Fruit fly (Drosophila melanogaster): ENCODE measurements around the gene Taf3.

The Taf3 gene

dm6 chr4:445113-445718, 21.4 kb downstream of the Taf3 start, which contains the start of gene CaMKI:
CaMKI (plus strand) TSS chr4:445504.
- TF ChIP-seq CG17802 (tag; optimal IDR thresholded peaks at IDR 0.05) (peak; percentile 95), CG7357 (GFP tag; IDR thresholded peaks at IDR 0.05) (peak; percentile 90), grn (GFP tag; optimal IDR thresholded peaks at IDR 0.05) (no peak), CG32772 (GFP tag; IDR thresholded peaks at IDR 0.05) (no peak), CG8924 (tag; optimal IDR thresholded peaks at IDR 0.05) (no peak), Antp (GFP tag; optimal IDR thresholded peaks at IDR 0.05) (no peak), lola (GFP tag; optimal IDR thresholded peaks at IDR 0.05) (peak in 1 of 3 experiments; percentile 70), pfk (GFP tag; optimal IDR thresholded peaks at IDR 0.05) (peak; percentile 93), pzg (GFP tag; optimal IDR thresholded peaks at IDR 0.05) (peak; percentile 18), gfzf (GFP tag; optimal IDR thresholded peaks at IDR 0.05) (peak; percentile 28), Dfd (GFP tag; optimal IDR thresholded peaks at IDR 0.05) (peak in 1 of 2 experiments; percentile 58), CG18599 (GFP tag; optimal IDR thresholded peaks at IDR 0.05) (no peak), CG8944 (GFP tag; optimal IDR thresholded peaks at IDR 0.05) (no peak), CG1024 (GFP tag; IDR thresholded peaks at IDR 0.05) (peak; percentile 95), bcd (GFP tag; optimal IDR thresholded peaks at IDR 0.05) (no peak), CG6683 (GFP tag; optimal IDR thresholded peaks at IDR 0.05) (no peak), CG1603 (tag; optimal IDR thresholded peaks at IDR 0.05) (peak; percentile 89), CG11723 (GFP tag; optimal IDR thresholded peaks at IDR 0.05) (peak; percentile 66), CG31365 (tag; optimal IDR thresholded peaks at IDR 0.05) (no peak), CG14710 (tag; optimal IDR thresholded peaks at IDR 0.05) (peak; percentile 5), Vsx1 (GFP tag; optimal IDR thresholded peaks at IDR 0.05) (no peak), sens (GFP tag) (peak; percentile 47), zen (tag; optimal IDR thresholded peaks at IDR 0.05) (peak; percentile 0), ro (GFP tag; IDR thresholded peaks at IDR 0.05) (no peak), so (GFP tag; IDR thresholded peaks at IDR 0.05) (no peak), CG12299 (tag; optimal IDR thresholded peaks at IDR 0.05) (no peak), CG1602 (GFP tag; optimal IDR thresholded peaks at IDR 0.05) (no peak), row (GFP tag; IDR thresholded peaks at IDR 0.05) (peak; percentile 75), CG3995 (GFP tag; optimal IDR thresholded peaks at IDR 0.05) (peak; percentile 63), Pdp1 (GFP tag; optimal IDR thresholded peaks at IDR 0.05) (peak in 1 of 2 experiments; percentile 52), trem (tag; optimal IDR thresholded peaks at IDR 0.05) (peak; percentile 19), CG30020 (tag; optimal IDR thresholded peaks at IDR 0.05) (peak; percentile 98), nmo (GFP tag; optimal IDR thresholded peaks at IDR 0.05) (peak; percentile 29), ssp (GFP tag; IDR thresholded peaks at IDR 0.05) (peak; percentile 95), CG8290 (GFP tag; optimal IDR thresholded peaks at IDR 0.05) (peak; percentile 14), CG8290 (tag; optimal IDR thresholded peaks at IDR 0.05) (peak; percentile 4 to 12)

- TF ChIP-seq CG14667 (GFP tag; IDR thresholded peaks at IDR 0.05) (no peak), YL-1 (GFP tag; optimal IDR thresholded peaks at IDR 0.05) (peak; percentile 71), CG7271 (tag; optimal IDR thresholded peaks at IDR 0.05) (no peak), Hr3 (GFP tag; optimal IDR thresholded peaks at IDR 0.05) (peak; percentile 33), CG8290 (GFP tag; optimal IDR thresholded peaks at IDR 0.05) (no peak), CG8290 (tag; optimal IDR thresholded peaks at IDR 0.05) (peak in 1 of 2 experiments; percentile 66), sr (GFP tag; IDR thresholded peaks at IDR 0.05) (no peak), Xbp1 (GFP tag; optimal IDR thresholded peaks at IDR 0.05) (peak; percentile 22), Pdp1 (GFP tag; optimal IDR thresholded peaks at IDR 0.05) (peak in 1 of 2 experiments; percentile 41), wdn (GFP tag; IDR thresholded peaks at IDR 0.05) (no peak), gcm2 (GFP tag; optimal IDR thresholded peaks at IDR 0.05) (no peak), CG2712 (tag; optimal IDR thresholded peaks at IDR 0.05) (peak; percentile 34), CG3838 (GFP tag; optimal IDR thresholded peaks at IDR 0.05) (no peak), zfh2 (GFP tag; optimal IDR thresholded peaks at IDR 0.05) (peak; percentile 34), CG17829 (tag; optimal IDR thresholded peaks at IDR 0.05) (peak; percentile 25), Med (GFP tag) (peak; percentile 78), Antp (GFP tag; optimal IDR thresholded peaks at IDR 0.05) (no peak), sens-2 (GFP tag; IDR thresholded peaks at IDR 0.05) (no peak)
Measured at dm6 chr4:443592-444257, 22.9 kb downstream of the Taf3 start, which contains the start of gene lgs. lgs (minus strand) TSS chr4:443911.
